In genomic region chr3L:17907609-17908160, dm6 we compare ENCODE assay signal across 1 fruit fly cellular context.
A peak's percentile ranks its signal among the peaks of the same experiment; 100 is the strongest.
TF ChIP-seq lines count a peak whose summit lies in the region.

Gene Prestin, minus strand, starts transcription at chr3L:17907812.
Gene Wdr92, plus strand, starts transcription at chr3L:17908143.

TF ChIP-seq in whole organism, embryonic, 481 proteins besides CTCF, POLR2A, EP300 and RAD21 (continued from another document and continues in another):
- TF ChIP-seq Drgx (GFP tag; IDR thresholded peaks at IDR 0.05; lab: Robert Waterston, UW), result peak; percentile 63
- peak; percentile 60 for TF ChIP-seq Nf-YC (tag; optimal IDR thresholded peaks at IDR 0.05; lab: Kevin White, UChicago)
- TF ChIP-seq CG14860 (GFP tag; IDR thresholded peaks at IDR 0.05; lab: Robert Waterston, UW; ENCODE audit: partially characterized antibody), result peak; percentile 75
- peak; percentile 55 for TF ChIP-seq abd-A (tag; optimal IDR thresholded peaks at IDR 0.05; lab: Kevin White, UChicago)
- TF ChIP-seq B-H2 (GFP tag; optimal IDR thresholded peaks at IDR 0.05; lab: Kevin White, UChicago), result peak; percentile 51
- no peak for TF ChIP-seq Atf6 (GFP tag; IDR thresholded peaks at IDR 0.05; lab: Robert Waterston, UW)
- TF ChIP-seq nom (GFP tag; optimal IDR thresholded peaks at IDR 0.05; lab: Kevin White, UChicago), result peak; percentile 77
- peak; percentile 64 for TF ChIP-seq Deaf1 (tag; optimal IDR thresholded peaks at IDR 0.05; lab: Kevin White, UChicago)
- TF ChIP-seq z (GFP tag; IDR thresholded peaks at IDR 0.05; lab: Robert Waterston, UW), result no peak
- TF ChIP-seq tx (GFP tag; optimal IDR thresholded peaks at IDR 0.05; lab: Kevin White, UChicago), result no peak
- TF ChIP-seq pum (GFP tag; optimal IDR thresholded peaks at IDR 0.05; lab: Kevin White, UChicago), result no peak
- TF ChIP-seq Pdp1 (GFP tag; optimal IDR thresholded peaks at IDR 0.05; lab: Kevin White, UChicago), result peak in 1 of 2 experiments; percentile 82
- TF ChIP-seq luna (GFP tag; optimal IDR thresholded peaks at IDR 0.05; lab: Kevin White, UChicago), result no peak
- TF ChIP-seq CG18262 (tag; optimal IDR thresholded peaks at IDR 0.05; lab: Kevin White, UChicago), result no peak
- peak; percentile 41 for TF ChIP-seq Hand (GFP tag; optimal IDR thresholded peaks at IDR 0.05; lab: Kevin White, UChicago)
- no peak for TF ChIP-seq CG31224 (GFP tag; IDR thresholded peaks at IDR 0.05; lab: Robert Waterston, UW)
- TF ChIP-seq stc (GFP tag; IDR thresholded peaks at IDR 0.05; lab: Robert Waterston, UW), result peak; percentile 48; the same call in 1 of the 2 replicates
- TF ChIP-seq Tbp (GFP tag; optimal IDR thresholded peaks at IDR 0.05; lab: Kevin White, UChicago), result no peak
- TF ChIP-seq D19A (tag; optimal IDR thresholded peaks at IDR 0.05; lab: Kevin White, UChicago), result peak; percentile 13
- TF ChIP-seq CG13624 (GFP tag; optimal IDR thresholded peaks at IDR 0.05; lab: Kevin White, UChicago), result peak; percentile 33
- no peak for TF ChIP-seq Bdp1 (GFP tag; optimal IDR thresholded peaks at IDR 0.05; lab: Kevin White, UChicago)
- TF ChIP-seq CG2120 (GFP tag; optimal IDR thresholded peaks at IDR 0.05; lab: Kevin White, UChicago), result peak; percentile 36
- TF ChIP-seq Ets65A (GFP tag; lab: Kevin White, UChicago), result no peak
- no peak for TF ChIP-seq CG11723 (GFP tag; optimal IDR thresholded peaks at IDR 0.05; lab: Kevin White, UChicago)
- TF ChIP-seq gem (tag; optimal IDR thresholded peaks at IDR 0.05; lab: Kevin White, UChicago), result peak; percentile 15
- TF ChIP-seq Eip74EF (GFP tag; optimal IDR thresholded peaks at IDR 0.05; lab: Kevin White, UChicago), result peak in 1 of 2 experiments; percentile 51
- no peak for TF ChIP-seq CG1024 (GFP tag; IDR thresholded peaks at IDR 0.05; lab: Robert Waterston, UW)
- TF ChIP-seq CG9817 (tag; optimal IDR thresholded peaks at IDR 0.05; lab: Kevin White, UChicago), result no peak
- TF ChIP-seq lbe (GFP tag; optimal IDR thresholded peaks at IDR 0.05; lab: Kevin White, UChicago), result peak; percentile 53
- TF ChIP-seq Rx (GFP tag; IDR thresholded peaks at IDR 0.05; lab: Robert Waterston, UW), result no peak
- no peak for TF ChIP-seq CG10462 (GFP tag; optimal IDR thresholded peaks at IDR 0.05; lab: Kevin White, UChicago)
- peak; percentile 3 for TF ChIP-seq Myb (GFP tag; optimal IDR thresholded peaks at IDR 0.05; lab: Kevin White, UChicago)
- TF ChIP-seq Six4 (GFP tag; optimal IDR thresholded peaks at IDR 0.05; lab: Kevin White, UChicago), result no peak
- peak; percentile 44 for TF ChIP-seq mirr (GFP tag; optimal IDR thresholded peaks at IDR 0.05; lab: Kevin White, UChicago)
- TF ChIP-seq Atf3 (GFP tag; optimal IDR thresholded peaks at IDR 0.05; lab: Kevin White, UChicago), result no peak
- TF ChIP-seq hbn (GFP tag; IDR thresholded peaks at IDR 0.05; lab: Robert Waterston, UW; ENCODE audit: partially characterized antibody), result peak; percentile 92
- TF ChIP-seq bsh (GFP tag; optimal IDR thresholded peaks at IDR 0.05; lab: Kevin White, UChicago), result no peak
- TF ChIP-seq nerfin-2 (GFP tag; IDR thresholded peaks at IDR 0.05; lab: Robert Waterston, UW; ENCODE audit: partially characterized antibody), result peak; percentile 56; the same call in 1 of the 2 replicates
- peak; percentile 38 for TF ChIP-seq gsb-n (tag; optimal IDR thresholded peaks at IDR 0.05; lab: Kevin White, UChicago)
- TF ChIP-seq E2f2 (GFP tag; IDR thresholded peaks at IDR 0.05; lab: Robert Waterston, UW), result peak; percentile 51
- no peak; the same call in 2 of the 3 replicates for TF ChIP-seq gce (GFP tag; IDR thresholded peaks at IDR 0.05; lab: Robert Waterston, UW)
- no peak for TF ChIP-seq maf-S (GFP tag; optimal IDR thresholded peaks at IDR 0.05; lab: Kevin White, UChicago)
- TF ChIP-seq CG13424 (tag; optimal IDR thresholded peaks at IDR 0.05; lab: Kevin White, UChicago), result no peak
- no peak for TF ChIP-seq CG12219 (GFP tag; optimal IDR thresholded peaks at IDR 0.05; lab: Kevin White, UChicago)
- TF ChIP-seq CrebB (tag; optimal IDR thresholded peaks at IDR 0.05; lab: Kevin White, UChicago), result no peak
- TF ChIP-seq shn (GFP tag; optimal IDR thresholded peaks at IDR 0.05; lab: Kevin White, UChicago), result no peak
- peak; percentile 6 for TF ChIP-seq Vsx1 (GFP tag; optimal IDR thresholded peaks at IDR 0.05; lab: Kevin White, UChicago)
- no peak for TF ChIP-seq wor (GFP tag; IDR thresholded peaks at IDR 0.05; lab: Robert Waterston, UW)
- peak; percentile 55; the same call in 1 of the 3 replicates for TF ChIP-seq CG34422 (GFP tag; IDR thresholded peaks at IDR 0.05; lab: Robert Waterston, UW)
- peak; percentile 70; the same call in 1 of the 3 replicates for TF ChIP-seq hb (GFP tag; IDR thresholded peaks at IDR 0.05; lab: Robert Waterston, UW; ENCODE audit: partially characterized antibody)
- no peak for TF ChIP-seq ewg (GFP tag; optimal IDR thresholded peaks at IDR 0.05; lab: Kevin White, UChicago)
- no peak for TF ChIP-seq CG4404 (GFP tag; IDR thresholded peaks at IDR 0.05; lab: Robert Waterston, UW)
- TF ChIP-seq CHES-1-like (GFP tag; optimal IDR thresholded peaks at IDR 0.05; lab: Kevin White, UChicago), result peak; percentile 1
- TF ChIP-seq cwo (GFP tag; optimal IDR thresholded peaks at IDR 0.05; lab: Kevin White, UChicago), result peak; percentile 29
- no peak for TF ChIP-seq prd (optimal IDR thresholded peaks at IDR 0.05; lab: Kevin White, UChicago)
- TF ChIP-seq prd (GFP tag; IDR thresholded peaks at IDR 0.05; lab: Robert Waterston, UW), result no peak
- peak; percentile 87 for TF ChIP-seq knrl (GFP tag; IDR thresholded peaks at IDR 0.05; lab: Robert Waterston, UW; ENCODE audit: partially characterized antibody)
- no peak; the same call in 1 of the 2 replicates for TF ChIP-seq ranshi (GFP tag; IDR thresholded peaks at IDR 0.05; lab: Robert Waterston, UW)
- TF ChIP-seq inv (GFP tag; IDR thresholded peaks at IDR 0.05; lab: Robert Waterston, UW; ENCODE audit: partially characterized antibody), result peak; percentile 76
- no peak for TF ChIP-seq Mad (GFP tag; optimal IDR thresholded peaks at IDR 0.05; lab: Kevin White, UChicago)
- TF ChIP-seq CG10979 (tag; optimal IDR thresholded peaks at IDR 0.05; lab: Kevin White, UChicago), result no peak
- no peak for TF ChIP-seq Oli (tag; optimal IDR thresholded peaks at IDR 0.05; lab: Kevin White, UChicago)
- peak; percentile 75 for TF ChIP-seq CG16813 (GFP tag; IDR thresholded peaks at IDR 0.05; lab: Robert Waterston, UW; ENCODE audit: partially characterized antibody)
- TF ChIP-seq Taf1 (GFP tag; IDR thresholded peaks at IDR 0.05; lab: Robert Waterston, UW), result no peak
- no peak for TF ChIP-seq Sox102F (GFP tag; optimal IDR thresholded peaks at IDR 0.05; lab: Kevin White, UChicago)
- no peak for TF ChIP-seq H2.0 (GFP tag; IDR thresholded peaks at IDR 0.05; lab: Robert Waterston, UW)
- peak; percentile 51 for TF ChIP-seq Sry-δ (GFP tag; optimal IDR thresholded peaks at IDR 0.05; lab: Kevin White, UChicago)
- TF ChIP-seq CG13287 (GFP tag; IDR thresholded peaks at IDR 0.05; lab: Robert Waterston, UW; ENCODE audit: partially characterized antibody), result peak; percentile 90
- TF ChIP-seq CG31441 (GFP tag; IDR thresholded peaks at IDR 0.05; lab: Robert Waterston, UW), result peak; percentile 53; the same call in 1 of the 2 replicates
- TF ChIP-seq eve (GFP tag; optimal IDR thresholded peaks at IDR 0.05; lab: Kevin White, UChicago), result peak in 1 of 2 experiments; percentile 47
- peak; percentile 23 for TF ChIP-seq grau (tag; optimal IDR thresholded peaks at IDR 0.05; lab: Kevin White, UChicago)
- TF ChIP-seq pnt (GFP tag; optimal IDR thresholded peaks at IDR 0.05; lab: Kevin White, UChicago), result no peak
- TF ChIP-seq CG6272 (GFP tag; IDR thresholded peaks at IDR 0.05; lab: Robert Waterston, UW), result no peak
- TF ChIP-seq wek (GFP tag; optimal IDR thresholded peaks at IDR 0.05; lab: Kevin White, UChicago), result peak; percentile 24
- TF ChIP-seq CG2116 (GFP tag; optimal IDR thresholded peaks at IDR 0.05; lab: Kevin White, UChicago), result peak; percentile 48
- peak; percentile 44 for TF ChIP-seq Lhr (GFP tag; optimal IDR thresholded peaks at IDR 0.05; lab: Kevin White, UChicago)
- TF ChIP-seq lilli (GFP tag; optimal IDR thresholded peaks at IDR 0.05; lab: Kevin White, UChicago), result peak; percentile 10
- TF ChIP-seq CG9727 (GFP tag; optimal IDR thresholded peaks at IDR 0.05; lab: Kevin White, UChicago), result no peak
- TF ChIP-seq odd (GFP tag; optimal IDR thresholded peaks at IDR 0.05; lab: Kevin White, UChicago), result peak; percentile 48
- no peak for TF ChIP-seq org-1 (GFP tag; optimal IDR thresholded peaks at IDR 0.05; lab: Kevin White, UChicago)
- TF ChIP-seq Scr (GFP tag; IDR thresholded peaks at IDR 0.05; lab: Robert Waterston, UW; ENCODE audit: partially characterized antibody), result peak; percentile 90
- peak; percentile 5 for TF ChIP-seq nau (GFP tag; optimal IDR thresholded peaks at IDR 0.05; lab: Kevin White, UChicago)
- TF ChIP-seq caup (GFP tag; optimal IDR thresholded peaks at IDR 0.05; lab: Kevin White, UChicago; ENCODE audit: severe bottlenecking), result peak; percentile 67
- TF ChIP-seq CG16779 (GFP tag; IDR thresholded peaks at IDR 0.05; lab: Robert Waterston, UW), result 0 out of 2 replicates have a peak, but pooled peaks have one; percentile 40
- TF ChIP-seq PHDP (tag; optimal IDR thresholded peaks at IDR 0.05; lab: Kevin White, UChicago), result peak; percentile 28
- TF ChIP-seq CG13775 (GFP tag; optimal IDR thresholded peaks at IDR 0.05; lab: Kevin White, UChicago), result peak; percentile 4
- TF ChIP-seq fd3F (GFP tag; optimal IDR thresholded peaks at IDR 0.05; lab: Kevin White, UChicago), result no peak
- no peak for TF ChIP-seq CG7745 (tag; optimal IDR thresholded peaks at IDR 0.05; lab: Kevin White, UChicago)
- TF ChIP-seq Dp (GFP tag; optimal IDR thresholded peaks at IDR 0.05; lab: Kevin White, UChicago), result peak; percentile 56
- no peak for TF ChIP-seq HLHmδ (GFP tag; optimal IDR thresholded peaks at IDR 0.05; lab: Kevin White, UChicago)
- TF ChIP-seq ssp (GFP tag; IDR thresholded peaks at IDR 0.05; lab: Robert Waterston, UW), result no peak
- no peak for TF ChIP-seq Xrp1 (GFP tag; IDR thresholded peaks at IDR 0.05; lab: Robert Waterston, UW)
- TF ChIP-seq sd (tag; optimal IDR thresholded peaks at IDR 0.05; lab: Kevin White, UChicago), result peak; percentile 48
- TF ChIP-seq Sin3A (optimal IDR thresholded peaks at IDR 0.05; lab: Kevin White, UChicago), result peak; percentile 37
- TF ChIP-seq otp (GFP tag; IDR thresholded peaks at IDR 0.05; lab: Robert Waterston, UW), result no peak
- no peak for TF ChIP-seq CG12104 (GFP tag; optimal IDR thresholded peaks at IDR 0.05; lab: Kevin White, UChicago)
- TF ChIP-seq CG7357 (GFP tag; IDR thresholded peaks at IDR 0.05; lab: Robert Waterston, UW), result no peak
- no peak for TF ChIP-seq CG16863 (GFP tag; optimal IDR thresholded peaks at IDR 0.05; lab: Kevin White, UChicago)
- TF ChIP-seq CG8388 (GFP tag; optimal IDR thresholded peaks at IDR 0.05; lab: Kevin White, UChicago), result no peak
- TF ChIP-seq Hr78 (GFP tag; optimal IDR thresholded peaks at IDR 0.05; lab: Kevin White, UChicago), result peak in 1 of 2 experiments; percentile 79
- TF ChIP-seq psq (GFP tag; optimal IDR thresholded peaks at IDR 0.05; lab: Kevin White, UChicago), result peak; percentile 6
- TF ChIP-seq CG4730 (GFP tag; IDR thresholded peaks at IDR 0.05; lab: Robert Waterston, UW), result no peak
- peak; percentile 55 for TF ChIP-seq YL-1 (GFP tag; optimal IDR thresholded peaks at IDR 0.05; lab: Kevin White, UChicago)
- no peak for TF ChIP-seq BtbVII (GFP tag; optimal IDR thresholded peaks at IDR 0.05; lab: Kevin White, UChicago)
- no peak for TF ChIP-seq Ptx1 (GFP tag; IDR thresholded peaks at IDR 0.05; lab: Robert Waterston, UW)
- TF ChIP-seq Neu2 (GFP tag; optimal IDR thresholded peaks at IDR 0.05; lab: Kevin White, UChicago; ENCODE audit: borderline replicate concordance), result no peak
- peak; percentile 72 for TF ChIP-seq row (GFP tag; IDR thresholded peaks at IDR 0.05; lab: Robert Waterston, UW)
- TF ChIP-seq CG6813 (GFP tag; optimal IDR thresholded peaks at IDR 0.05; lab: Kevin White, UChicago), result no peak
- peak; percentile 9 for TF ChIP-seq CG7839 (tag; optimal IDR thresholded peaks at IDR 0.05; lab: Kevin White, UChicago)
- peak; percentile 17 for TF ChIP-seq CG11504 (tag; optimal IDR thresholded peaks at IDR 0.05; lab: Kevin White, UChicago)
- peak; percentile 75 for TF ChIP-seq pzg (GFP tag; optimal IDR thresholded peaks at IDR 0.05; lab: Kevin White, UChicago)
- TF ChIP-seq CG4617 (GFP tag; optimal IDR thresholded peaks at IDR 0.05; lab: Kevin White, UChicago; ENCODE audit: borderline replicate concordance), result no peak
- no peak for TF ChIP-seq CG15011 (GFP tag; optimal IDR thresholded peaks at IDR 0.05; lab: Kevin White, UChicago)
- peak; percentile 71 for TF ChIP-seq gfzf (GFP tag; optimal IDR thresholded peaks at IDR 0.05; lab: Kevin White, UChicago)
- peak; percentile 54; the same call in 1 of the 2 replicates for TF ChIP-seq Awh (GFP tag; IDR thresholded peaks at IDR 0.05; lab: Robert Waterston, UW)
- TF ChIP-seq CG6854 (GFP tag; optimal IDR thresholded peaks at IDR 0.05; lab: Kevin White, UChicago), result peak; percentile 51
- peak; percentile 96 for TF ChIP-seq chinmo (GFP tag; IDR thresholded peaks at IDR 0.05; lab: Robert Waterston, UW; ENCODE audit: partially characterized antibody)
- TF ChIP-seq Doc3 (GFP tag; IDR thresholded peaks at IDR 0.05; lab: Robert Waterston, UW; ENCODE audit: partially characterized antibody), result peak; percentile 89
- TF ChIP-seq CG2678 (tag; optimal IDR thresholded peaks at IDR 0.05; lab: Kevin White, UChicago), result peak; percentile 36
- peak; percentile 94 for TF ChIP-seq Med (GFP tag; lab: Kevin White, UChicago)
- TF ChIP-seq slp2 (GFP tag; optimal IDR thresholded peaks at IDR 0.05; lab: Kevin White, UChicago), result no peak
- no peak for TF ChIP-seq Dip3 (GFP tag; optimal IDR thresholded peaks at IDR 0.05; lab: Kevin White, UChicago)
- peak; percentile 35 for TF ChIP-seq Dek (tag; optimal IDR thresholded peaks at IDR 0.05; lab: Kevin White, UChicago)
- TF ChIP-seq CG10267 (tag; optimal IDR thresholded peaks at IDR 0.05; lab: Kevin White, UChicago), result peak; percentile 65
- TF ChIP-seq CG18619 (GFP tag; optimal IDR thresholded peaks at IDR 0.05; lab: Kevin White, UChicago), result peak; percentile 8
- TF ChIP-seq unc-4 (GFP tag; IDR thresholded peaks at IDR 0.05; lab: Robert Waterston, UW; ENCODE audit: partially characterized antibody), result peak; percentile 94
- TF ChIP-seq phol (tag; optimal IDR thresholded peaks at IDR 0.05; lab: Kevin White, UChicago), result peak; percentile 45
- TF ChIP-seq CG10147 (GFP tag; optimal IDR thresholded peaks at IDR 0.05; lab: Kevin White, UChicago), result peak; percentile 23
- TF ChIP-seq CG18476 (GFP tag; optimal IDR thresholded peaks at IDR 0.05; lab: Kevin White, UChicago), result no peak
- peak; percentile 36; the same call in 1 of the 2 replicates for TF ChIP-seq CG2129 (GFP tag; IDR thresholded peaks at IDR 0.05; lab: Robert Waterston, UW; ENCODE audit: partially characterized antibody)
- TF ChIP-seq HLH3B (GFP tag; IDR thresholded peaks at IDR 0.05; lab: Robert Waterston, UW), result no peak
